Fruit fly (Drosophila melanogaster) whole organism, embryonic: ENCODE measurements around the gene Srp14.

ENCODE experiments used
- ATbp ChIP-seq: fragments of 200-800 bp; sonication (Bioruptor generic); optimal IDR thresholded peaks from 2 replicates; lab custom pipeline; 2017; ENCODE audit warnings: missing biosample characterization, mild to moderate bottlenecking, missing genetic modification characterization, missing genetic modification reagents
- CG10209 ChIP-seq: fragments of 200-800 bp; sonication (Bioruptor generic); optimal IDR thresholded peaks from 3 replicates; lab custom pipeline; 2017; ENCODE audit warnings: missing biosample characterization, mild to moderate bottlenecking, missing genetic modification characterization, missing genetic modification reagents
- CG10959 ChIP-seq: fragments of 200-800 bp; sonication (Bioruptor generic); IDR thresholded peaks from 2 replicates; pipeline ENCODE4 v1.3.6; 2022; ENCODE audit warnings: missing biosample characterization, missing genetic modification characterization
- CG11695 ChIP-seq: fragments of 200-800 bp; sonication (Bioruptor generic); IDR thresholded peaks from 3 replicates; pipeline ENCODE4 v1.3.6; 2022; ENCODE audit warnings: missing biosample characterization, missing genetic modification characterization
- CG13624 ChIP-seq: fragments of 200-800 bp; sonication (Bioruptor generic); optimal IDR thresholded peaks from 2 replicates; lab custom pipeline; 2016; ENCODE audit warnings: missing biosample characterization, missing genetic modification characterization
- CG14667 ChIP-seq: fragments of 200-800 bp; sonication (Bioruptor generic); IDR thresholded peaks from 2 replicates; pipeline ENCODE4 v1.3.6; 2022; ENCODE audit warnings: missing biosample characterization, missing genetic modification characterization
- CG14965 ChIP-seq: fragments of 200-800 bp; sonication (Bioruptor generic); optimal IDR thresholded peaks from 2 replicates; lab custom pipeline; 2016; ENCODE audit warnings: missing biosample characterization, missing genetic modification characterization, borderline replicate concordance
- CG15073 ChIP-seq: fragments of 200-800 bp; sonication (Bioruptor generic); optimal IDR thresholded peaks from 2 replicates; lab custom pipeline; 2016; ENCODE audit warnings: missing biosample characterization, missing genetic modification characterization
- CG1529 ChIP-seq: fragments of 200-800 bp; sonication (Bioruptor generic); optimal IDR thresholded peaks from 3 replicates; lab custom pipeline; 2018; ENCODE audit warnings: missing biosample characterization, missing genetic modification characterization
- CG2120 ChIP-seq: fragments of 200-800 bp; sonication (Bioruptor generic); optimal IDR thresholded peaks from 3 replicates; lab custom pipeline; 2016; ENCODE audit warnings: missing biosample characterization, missing genetic modification characterization
- CG2678 ChIP-seq: fragments of 200-800 bp; sonication (Bioruptor generic); optimal IDR thresholded peaks from 3 replicates; lab custom pipeline; 2019; ENCODE audit warnings: missing biosample characterization, mild to moderate bottlenecking, missing genetic modification characterization, moderate library complexity
- CG2712 ChIP-seq: fragments of 200-800 bp; optimal IDR thresholded peaks from 3 replicates; lab custom pipeline; 2019; ENCODE audit warnings: missing biosample characterization, mild to moderate bottlenecking, missing genetic modification characterization, moderate library complexity
- CG33557 ChIP-seq: fragments of 200-800 bp; sonication (Bioruptor generic); optimal IDR thresholded peaks from 2 replicates; lab custom pipeline; 2019; ENCODE audit warnings: missing biosample characterization, mild to moderate bottlenecking, missing genetic modification characterization, moderate library complexity
- CG34224 ChIP-seq: fragments of 200-800 bp; sonication (Bioruptor generic); IDR thresholded peaks from 3 replicates; pipeline ENCODE4 v1.3.6; 2022; ENCODE audit warnings: missing biosample characterization, missing genetic modification characterization; ENCODE audit not compliant: partially characterized antibody
- CG4282 ChIP-seq: fragments of 200-800 bp; sonication (Bioruptor generic); optimal IDR thresholded peaks from 2 replicates; lab custom pipeline; 2016; ENCODE audit warnings: missing biosample characterization, missing genetic modification characterization
- CG8359 ChIP-seq: fragments of 200-800 bp; sonication (Bioruptor generic); optimal IDR thresholded peaks from 2 replicates; lab custom pipeline; 2017; ENCODE audit warnings: missing biosample characterization, mild to moderate bottlenecking, missing genetic modification characterization, borderline replicate concordance
- CG8765 ChIP-seq: fragments of 200-800 bp; sonication (Bioruptor generic); IDR thresholded peaks from 2 replicates; pipeline ENCODE4 v1.3.6; 2022; ENCODE audit warnings: missing biosample characterization, missing genetic modification characterization
- CG8924 ChIP-seq: fragments of 200-800 bp; optimal IDR thresholded peaks from 3 replicates; lab custom pipeline; 2019; ENCODE audit warnings: missing biosample characterization, mild to moderate bottlenecking, missing genetic modification characterization, moderate library complexity
- Dip3 ChIP-seq: fragments of 200-800 bp; sonication (Bioruptor generic); optimal IDR thresholded peaks from 3 replicates; lab custom pipeline; 2016; ENCODE audit warnings: missing biosample characterization, missing genetic modification characterization
- Fer2 ChIP-seq: fragments of 200-800 bp; sonication (Bioruptor generic); optimal IDR thresholded peaks from 2 replicates; lab custom pipeline; 2018; ENCODE audit warnings: missing biosample characterization, mild to moderate bottlenecking, missing genetic modification characterization, moderate library complexity
- GATAe ChIP-seq: fragments of 200-800 bp; sonication (Bioruptor generic); conservative IDR thresholded peaks from 2 replicates; pipeline ENCODE4 v1.3.6; 2022; ENCODE audit warnings: missing biosample characterization, missing genetic modification characterization
- Lim3 ChIP-seq: fragments of 200-800 bp; sonication (Bioruptor generic); IDR thresholded peaks from 2 replicates; pipeline ENCODE4 v1.3.6; 2022; ENCODE audit warnings: missing biosample characterization, missing genetic modification characterization
- MBD-R2 ChIP-seq: fragments of 200-800 bp; sonication (Bioruptor generic); IDR thresholded peaks from 2 replicates; pipeline ENCODE4 v1.3.6; 2022; ENCODE audit warnings: missing biosample characterization, missing genetic modification characterization
- Oaz ChIP-seq: fragments of 200-800 bp; sonication (Bioruptor generic); IDR thresholded peaks from 2 replicates; pipeline ENCODE4 v1.3.6; 2022; ENCODE audit warnings: missing biosample characterization, missing genetic modification characterization
- Side ChIP-seq: fragments of 200-800 bp; sonication (Bioruptor generic); optimal IDR thresholded peaks from 2 replicates; lab custom pipeline; 2016; ENCODE audit warnings: missing biosample characterization, missing genetic modification characterization
- Sox102F ChIP-seq: fragments of 200-800 bp; sonication (Bioruptor generic); optimal IDR thresholded peaks from 2 replicates; lab custom pipeline; 2018; ENCODE audit warnings: missing biosample characterization, mild to moderate bottlenecking, missing genetic modification characterization, moderate library complexity
- Spps ChIP-seq: fragments of 200-800 bp; sonication (Bioruptor generic); optimal IDR thresholded peaks from 2 replicates; lab custom pipeline; 2018; ENCODE audit warnings: missing biosample characterization, mild to moderate bottlenecking, missing genetic modification characterization
- Stat92E ChIP-seq, 3 experiments: fragments of >200 bp in 2 of 3; fragments of 200-800 bp in 1 of 3; sonication (Bioruptor generic) in 1 of 3; optimal IDR thresholded peaks; 2 replicates each; lab custom pipeline; 2017 to 2019; ENCODE audit warnings: missing biosample characterization in 3 of 3, missing genetic modification characterization in 3 of 3, mild to moderate bottlenecking in 1 of 3, moderate library complexity in 1 of 3
- aop ChIP-seq: fragments of 200-800 bp; sonication (Bioruptor generic); IDR thresholded peaks from 2 replicates; pipeline ENCODE4 v1.3.6; 2022; ENCODE audit warnings: missing biosample characterization, missing genetic modification characterization
- bbx ChIP-seq: fragments of 200-800 bp; sonication (Bioruptor generic); IDR thresholded peaks from 2 replicates; pipeline ENCODE4 v1.3.6; 2022; ENCODE audit warnings: missing biosample characterization, missing genetic modification characterization; ENCODE audit not compliant: partially characterized antibody
- croc ChIP-seq: fragments of 200-800 bp; sonication (Bioruptor generic); conservative IDR thresholded peaks from 3 replicates; pipeline ENCODE4 v1.3.6; 2022; ENCODE audit warnings: missing biosample characterization, missing genetic modification characterization
- crp ChIP-seq, 2 experiments: fragments of 200-800 bp; sonication (Bioruptor generic); optimal IDR thresholded peaks; 2 replicates in 1 of 2; 3 replicates in 1 of 2; lab custom pipeline; 2017; ENCODE audit warnings: missing biosample characterization in 2 of 2, missing genetic modification characterization in 2 of 2, mild to moderate bottlenecking in 1 of 2, moderate library complexity in 1 of 2
- emc ChIP-seq: fragments of 200-800 bp; sonication (Bioruptor generic); optimal IDR thresholded peaks from 2 replicates; lab custom pipeline; 2016; ENCODE audit warnings: missing biosample characterization, missing genetic modification characterization
- esg ChIP-seq: fragments of 200-800 bp; sonication (Bioruptor generic); conservative IDR thresholded peaks from 2 replicates; pipeline ENCODE4 v1.3.6; 2022; ENCODE audit warnings: missing biosample characterization, missing genetic modification characterization
- fu2 ChIP-seq: fragments of 200-800 bp; sonication (Bioruptor generic); optimal IDR thresholded peaks from 2 replicates; lab custom pipeline; 2016; ENCODE audit warnings: missing biosample characterization, missing genetic modification characterization
- gfzf ChIP-seq: fragments of 200-800 bp; sonication (Bioruptor generic); optimal IDR thresholded peaks from 2 replicates; lab custom pipeline; 2016; ENCODE audit warnings: missing biosample characterization, mild to moderate bottlenecking, missing genetic modification characterization, moderate library complexity
- ham ChIP-seq: fragments of 200-800 bp; sonication (Bioruptor generic); IDR thresholded peaks from 2 replicates; pipeline ENCODE4 v1.3.6; 2022; ENCODE audit warnings: missing biosample characterization, missing genetic modification characterization
- her ChIP-seq: fragments of 200-800 bp; sonication (Bioruptor generic); optimal IDR thresholded peaks from 2 replicates; lab custom pipeline; 2016; ENCODE audit warnings: missing biosample characterization, missing genetic modification characterization
- insv ChIP-seq, 2 experiments: fragments of 200-800 bp; sonication (Bioruptor generic); optimal IDR thresholded peaks; 3 replicates each; lab custom pipeline; 2016 to 2018; ENCODE audit warnings: missing biosample characterization in 2 of 2, missing genetic modification characterization in 2 of 2
- jumu ChIP-seq: fragments of 200-800 bp; sonication (Bioruptor generic); optimal IDR thresholded peaks from 3 replicates; lab custom pipeline; 2016; ENCODE audit warnings: missing biosample characterization, missing genetic modification characterization
- p53 ChIP-seq: fragments of 200-800 bp; sonication (Bioruptor generic); optimal IDR thresholded peaks from 2 replicates; lab custom pipeline; 2016; ENCODE audit warnings: missing biosample characterization, missing genetic modification characterization
- peb ChIP-seq: fragments of 200-800 bp; sonication (Bioruptor generic); IDR thresholded peaks from 2 replicates; pipeline ENCODE4 v1.3.6; 2022; ENCODE audit warnings: missing biosample characterization, missing genetic modification characterization
- sd ChIP-seq: fragments of 200-800 bp; sonication (Bioruptor generic); optimal IDR thresholded peaks from 3 replicates; lab custom pipeline; 2018; ENCODE audit warnings: missing biosample characterization, mild to moderate bottlenecking, missing genetic modification characterization, moderate library complexity
- shn ChIP-seq: fragments of 200-800 bp; sonication (Bioruptor generic); optimal IDR thresholded peaks from 3 replicates; lab custom pipeline; 2016; ENCODE audit warnings: missing biosample characterization, missing genetic modification characterization
- slou ChIP-seq: fragments of 200-800 bp; sonication (Bioruptor generic); optimal IDR thresholded peaks from 3 replicates; lab custom pipeline; 2016; ENCODE audit warnings: missing biosample characterization, missing genetic modification characterization
- sug ChIP-seq: fragments of 200-800 bp; optimal IDR thresholded peaks from 2 replicates; lab custom pipeline; 2019; ENCODE audit warnings: missing biosample characterization, mild to moderate bottlenecking, missing genetic modification characterization, moderate library complexity
- tio ChIP-seq: fragments of 200-800 bp; sonication (Bioruptor generic); optimal IDR thresholded peaks from 2 replicates; lab custom pipeline; 2017; ENCODE audit warnings: missing biosample characterization, missing genetic modification characterization, inconsistent platforms
- wek ChIP-seq: fragments of 200-800 bp; sonication (Bioruptor generic); optimal IDR thresholded peaks from 3 replicates; lab custom pipeline; 2018; ENCODE audit warnings: missing biosample characterization, mild to moderate bottlenecking, missing genetic modification characterization, moderate library complexity

Srp14 gene

dm6 chr3R:20556281-20557113 is 23.4 kb upstream of the Srp14 start (continued):
- TF ChIP-seq CG34224 (GFP tag; lab: Robert Waterston, UW): no peak
- peak; percentile 76 for TF ChIP-seq esg
- TF ChIP-seq CG8359 (GFP tag; lab: Kevin White, UChicago): no peak
- peak; percentile 16 for TF ChIP-seq ATbp
- TF ChIP-seq CG1529 (GFP tag; lab: Kevin White, UChicago): no peak
- TF ChIP-seq Sox102F: peak; percentile 47
- no peak for TF ChIP-seq CG33557 (GFP tag; lab: Kevin White, UChicago)
- TF ChIP-seq sug (tag; lab: Kevin White, UChicago): peak; percentile 35
- TF ChIP-seq GATAe: peak; percentile 58; the same call in 1 of the 2 replicates
- TF ChIP-seq CG14667 (GFP tag; lab: Robert Waterston, UW): peak; percentile 83
- peak; percentile 7 for TF ChIP-seq fu2 (GFP tag; lab: Kevin White, UChicago)
- TF ChIP-seq crp (GFP tag; optimal IDR thresholded peaks at IDR 0.05; lab: Kevin White, UChicago): no peak
- no peak for TF ChIP-seq Stat92E (GFP tag; optimal IDR thresholded peaks at IDR 0.05; lab: Kevin White, UChicago)
- TF ChIP-seq Side (GFP tag; lab: Kevin White, UChicago): no peak
- TF ChIP-seq her (GFP tag; lab: Kevin White, UChicago): no peak
- no peak for TF ChIP-seq bbx (GFP tag; lab: Robert Waterston, UW)
- peak; percentile 79 for TF ChIP-seq CG11695 (GFP tag; lab: Robert Waterston, UW)
- TF ChIP-seq CG2120 (GFP tag; lab: Kevin White, UChicago): peak; percentile 85
- peak; percentile 47; the same call in 1 of the 2 replicates for TF ChIP-seq MBD-R2 (GFP tag; lab: Robert Waterston, UW)
- peak; percentile 74 for TF ChIP-seq CG2678 (tag; lab: Kevin White, UChicago)
- peak; percentile 14; the same call in 1 of the 3 replicates for TF ChIP-seq croc
- TF ChIP-seq jumu: no peak
- TF ChIP-seq aop: no peak
- TF ChIP-seq CG2712 (tag; lab: Kevin White, UChicago): peak; percentile 71
- TF ChIP-seq shn: no peak
- TF ChIP-seq emc (GFP tag; lab: Kevin White, UChicago): no peak
- TF ChIP-seq CG4282: no peak
- TF ChIP-seq CG8765 (GFP tag; lab: Robert Waterston, UW): peak; percentile 50; the same call in 1 of the 2 replicates
- no peak for TF ChIP-seq gfzf (GFP tag; lab: Kevin White, UChicago)
- peak; percentile 39; the same call in 1 of the 2 replicates for TF ChIP-seq Oaz (GFP tag; lab: Robert Waterston, UW)
- no peak for TF ChIP-seq slou (GFP tag; lab: Kevin White, UChicago)
- peak; percentile 54 for TF ChIP-seq CG13624
- TF ChIP-seq ham (GFP tag; lab: Robert Waterston, UW): 0 out of 2 replicates have a peak, but pooled peaks have one; percentile 24
- no peak for TF ChIP-seq CG14965
- peak; percentile 48 to 94 for TF ChIP-seq insv (GFP tag; optimal IDR thresholded peaks at IDR 0.05; lab: Kevin White, UChicago)
- TF ChIP-seq tio: peak; percentile 61
- 0 out of 2 replicates have a peak, but pooled peaks have one; percentile 37 for TF ChIP-seq CG10959 (GFP tag; lab: Robert Waterston, UW)
- TF ChIP-seq wek (GFP tag; lab: Kevin White, UChicago): no peak
- TF ChIP-seq CG8924: peak; percentile 74
- peak; percentile 73 for TF ChIP-seq Dip3 (GFP tag; lab: Kevin White, UChicago)
- 0 out of 2 replicates have a peak, but pooled peaks have one; percentile 24 for TF ChIP-seq peb (GFP tag; lab: Robert Waterston, UW)
- no peak for TF ChIP-seq p53
- no peak for TF ChIP-seq Spps (tag; lab: Kevin White, UChicago)
- TF ChIP-seq CG10209 (GFP tag; lab: Kevin White, UChicago): peak; percentile 65
- TF ChIP-seq Fer2 (tag; lab: Kevin White, UChicago): no peak
- TF ChIP-seq CG15073 (GFP tag; lab: Kevin White, UChicago): no peak
- TF ChIP-seq Lim3 (GFP tag; lab: Robert Waterston, UW): no peak
- no peak for TF ChIP-seq sd
